Fruit fly (Drosophila melanogaster): ENCODE measurements around the gene CG9667.

Gene CG9667

dm6 chr3R:8126316-8127150 is at the start of gene CG9667, which contains the start of gene Arl8:
Gene CG9667 (minus strand): TSS chr3R:8126357.
Gene Arl8 (plus strand): TSS chr3R:8126605.
- TF ChIP-seq insv (optimal IDR thresholded peaks at IDR 0.05) (no peak), psq (optimal IDR thresholded peaks at IDR 0.05) (no peak), Myc (optimal IDR thresholded peaks at IDR 0.05) (no peak), ttk (optimal IDR thresholded peaks at IDR 0.05) (no peak), Sin3A (optimal IDR thresholded peaks at IDR 0.05) (no peak), h (optimal IDR thresholded peaks at IDR 0.05) (no peak)

dm6 chr3R:8171489-8172161 is 45.5 kb upstream of the CG9667 start:
- TF ChIP-seq Sin3A (optimal IDR thresholded peaks at IDR 0.05): no peak
- TF ChIP-seq psq (optimal IDR thresholded peaks at IDR 0.05): no peak
- TF ChIP-seq ttk (optimal IDR thresholded peaks at IDR 0.05): no peak
- TF ChIP-seq insv (optimal IDR thresholded peaks at IDR 0.05): no peak
- no peak for TF ChIP-seq h (optimal IDR thresholded peaks at IDR 0.05)
- TF ChIP-seq Myc (optimal IDR thresholded peaks at IDR 0.05): no peak

- TF ChIP-seq psq (optimal IDR thresholded peaks at IDR 0.05) (no peak), ttk (optimal IDR thresholded peaks at IDR 0.05) (no peak), Myc (optimal IDR thresholded peaks at IDR 0.05) (no peak), insv (optimal IDR thresholded peaks at IDR 0.05) (no peak), Sin3A (optimal IDR thresholded peaks at IDR 0.05) (no peak), h (optimal IDR thresholded peaks at IDR 0.05) (no peak)
These were observed 38.7 kb upstream of the CG9667 start for dm6 chr3R:8164850-8165249.

- no peak for TF ChIP-seq psq (optimal IDR thresholded peaks at IDR 0.05)
- no peak for TF ChIP-seq ttk (optimal IDR thresholded peaks at IDR 0.05)
- no peak for TF ChIP-seq insv (optimal IDR thresholded peaks at IDR 0.05)
- no peak for TF ChIP-seq Sin3A (optimal IDR thresholded peaks at IDR 0.05)
- TF ChIP-seq Myc (optimal IDR thresholded peaks at IDR 0.05): no peak
- TF ChIP-seq h (optimal IDR thresholded peaks at IDR 0.05): no peak
These were observed 34.2 kb upstream of the CG9667 start for dm6 chr3R:8160056-8161017.

dm6 chr3R:8158328-8158727 is 32.2 kb upstream of the CG9667 start:
- TF ChIP-seq psq (optimal IDR thresholded peaks at IDR 0.05) (no peak), h (optimal IDR thresholded peaks at IDR 0.05) (no peak), Sin3A (optimal IDR thresholded peaks at IDR 0.05) (no peak), insv (optimal IDR thresholded peaks at IDR 0.05) (no peak), ttk (optimal IDR thresholded peaks at IDR 0.05) (no peak), Myc (optimal IDR thresholded peaks at IDR 0.05) (no peak)

dm6 chr3R:8157247-8157646 is 31.1 kb upstream of the CG9667 start:
- TF ChIP-seq h (optimal IDR thresholded peaks at IDR 0.05): no peak
- TF ChIP-seq ttk (optimal IDR thresholded peaks at IDR 0.05): no peak
- no peak for TF ChIP-seq Sin3A (optimal IDR thresholded peaks at IDR 0.05)

- no peak for TF ChIP-seq ttk (optimal IDR thresholded peaks at IDR 0.05)
- no peak for TF ChIP-seq insv (optimal IDR thresholded peaks at IDR 0.05)
- no peak for TF ChIP-seq h (optimal IDR thresholded peaks at IDR 0.05)
- TF ChIP-seq Sin3A (optimal IDR thresholded peaks at IDR 0.05): no peak
These were observed 29.8 kb upstream of the CG9667 start for dm6 chr3R:8155735-8156670.

- no peak for TF ChIP-seq Myc (optimal IDR thresholded peaks at IDR 0.05)
- no peak for TF ChIP-seq ttk (optimal IDR thresholded peaks at IDR 0.05)
- TF ChIP-seq Sin3A (optimal IDR thresholded peaks at IDR 0.05): no peak
- TF ChIP-seq psq (optimal IDR thresholded peaks at IDR 0.05): no peak
- TF ChIP-seq h (optimal IDR thresholded peaks at IDR 0.05): no peak
- TF ChIP-seq insv (optimal IDR thresholded peaks at IDR 0.05): no peak
These were observed 27.9 kb upstream of the CG9667 start for dm6 chr3R:8153958-8154606.

dm6 chr3R:8152578-8153191 is 26.5 kb upstream of the CG9667 start:
- no peak for TF ChIP-seq h (optimal IDR thresholded peaks at IDR 0.05)
- no peak for TF ChIP-seq ttk (optimal IDR thresholded peaks at IDR 0.05)
- TF ChIP-seq insv (optimal IDR thresholded peaks at IDR 0.05): no peak
- TF ChIP-seq Sin3A (optimal IDR thresholded peaks at IDR 0.05): no peak
- TF ChIP-seq psq (optimal IDR thresholded peaks at IDR 0.05): no peak
- no peak for TF ChIP-seq Myc (optimal IDR thresholded peaks at IDR 0.05)

dm6 chr3R:8151163-8151562 is 25.0 kb upstream of the CG9667 start:
- TF ChIP-seq insv (optimal IDR thresholded peaks at IDR 0.05): no peak
- no peak for TF ChIP-seq Myc (optimal IDR thresholded peaks at IDR 0.05)
- no peak for TF ChIP-seq h (optimal IDR thresholded peaks at IDR 0.05)
- TF ChIP-seq Sin3A (optimal IDR thresholded peaks at IDR 0.05): no peak
- no peak for TF ChIP-seq psq (optimal IDR thresholded peaks at IDR 0.05)
- no peak for TF ChIP-seq ttk (optimal IDR thresholded peaks at IDR 0.05)

All from Kc167 (cell line).